Worm (Caenorhabditis elegans): ENCODE measurements around the gene clec-4.

The clec-4 gene

ce11 chrII:12612218-12612617 lies 31.3 kb upstream of the clec-4 start, which contains the start of gene nspe-4:
TSS of gene nspe-4 (plus strand) at chrII:12612518.
- TF ChIP-seq him-1 (tag; optimal IDR thresholded peaks at IDR 0.05) (no peak), dao-5 (tag; optimal IDR thresholded peaks at IDR 0.05) (no peak), W03F9.2 (tag; optimal IDR thresholded peaks at IDR 0.05) (no peak)

- TF ChIP-seq dao-5 (tag; optimal IDR thresholded peaks at IDR 0.05) (no peak), W03F9.2 (tag; optimal IDR thresholded peaks at IDR 0.05) (no peak), him-1 (tag; optimal IDR thresholded peaks at IDR 0.05) (no peak)
Measured at ce11 chrII:12608653-12609052, 27.7 kb upstream of the clec-4 start, which contains the start of gene Y38E10A.9. TSS of gene Y38E10A.9 (plus strand) at chrII:12608953.

- TF ChIP-seq him-1 (tag; optimal IDR thresholded peaks at IDR 0.05) (no peak), dao-5 (tag; optimal IDR thresholded peaks at IDR 0.05) (no peak), W03F9.2 (tag; optimal IDR thresholded peaks at IDR 0.05) (no peak)
Measured at ce11 chrII:12606900-12607299, 26.0 kb upstream of the clec-4 start, which contains the start of gene Y38E10A.8. TSS of gene Y38E10A.8 (plus strand) at chrII:12607200.

ce11 chrII:12606108-12606507 lies 25.2 kb upstream of the clec-4 start:
- TF ChIP-seq W03F9.2 (tag; optimal IDR thresholded peaks at IDR 0.05), result no peak
- no peak for TF ChIP-seq him-1 (tag; optimal IDR thresholded peaks at IDR 0.05)
- no peak for TF ChIP-seq dao-5 (tag; optimal IDR thresholded peaks at IDR 0.05)

- TF ChIP-seq W03F9.2 (tag; optimal IDR thresholded peaks at IDR 0.05), result no peak
- TF ChIP-seq him-1 (tag; optimal IDR thresholded peaks at IDR 0.05), result no peak
- TF ChIP-seq dao-5 (tag; optimal IDR thresholded peaks at IDR 0.05), result no peak
Measured at ce11 chrII:12603667-12604621, 23.0 kb upstream of the clec-4 start, which contains the start of the genes ceh-100 and lips-15. TSS of gene ceh-100 (minus strand) at chrII:12603680. TSS of gene lips-15 (plus strand) at chrII:12604386.

- TF ChIP-seq W03F9.2 (tag; optimal IDR thresholded peaks at IDR 0.05) (no peak), him-1 (tag; optimal IDR thresholded peaks at IDR 0.05) (no peak), dao-5 (tag; optimal IDR thresholded peaks at IDR 0.05) (no peak)
Measured at ce11 chrII:12577754-12578153, 3.2 kb downstream of the clec-4 start, which contains the start of gene clec-8. TSS of gene clec-8 (minus strand) at chrII:12578061.

ce11 chrII:12574668-12575067 lies 6.2 kb downstream of the clec-4 start, which contains the start of gene Y38E10A.3:
TSS of gene Y38E10A.3 (minus strand) at chrII:12574768.
- TF ChIP-seq him-1 (tag; optimal IDR thresholded peaks at IDR 0.05) (no peak), W03F9.2 (tag; optimal IDR thresholded peaks at IDR 0.05) (no peak), dao-5 (tag; optimal IDR thresholded peaks at IDR 0.05) (no peak)

ce11 chrII:12573541-12573940 lies 7.4 kb downstream of the clec-4 start, which contains the start of gene Y38E10A.2:
TSS of gene Y38E10A.2 (minus strand) at chrII:12573641.
- no peak for TF ChIP-seq dao-5 (tag; optimal IDR thresholded peaks at IDR 0.05)
- TF ChIP-seq W03F9.2 (tag; optimal IDR thresholded peaks at IDR 0.05), result no peak
- TF ChIP-seq him-1 (tag; optimal IDR thresholded peaks at IDR 0.05), result no peak

- TF ChIP-seq dao-5 (tag; optimal IDR thresholded peaks at IDR 0.05), result no peak
- no peak for TF ChIP-seq W03F9.2 (tag; optimal IDR thresholded peaks at IDR 0.05)
- TF ChIP-seq him-1 (tag; optimal IDR thresholded peaks at IDR 0.05), result no peak
Measured at ce11 chrII:12572760-12573159, 8.2 kb downstream of the clec-4 start, which contains the start of gene Y38E10A.35. TSS of gene Y38E10A.35 (minus strand) at chrII:12572860.

- no peak for TF ChIP-seq him-1 (tag; optimal IDR thresholded peaks at IDR 0.05)
- TF ChIP-seq W03F9.2 (tag; optimal IDR thresholded peaks at IDR 0.05), result no peak
- TF ChIP-seq dao-5 (tag; optimal IDR thresholded peaks at IDR 0.05), result no peak
Measured at ce11 chrII:12570523-12570922, 10.4 kb downstream of the clec-4 start, which contains the start of gene Y38E10A.1. TSS of gene Y38E10A.1 (minus strand) at chrII:12570623.

ce11 chrII:12565851-12566250 lies 15.1 kb downstream of the clec-4 start, which contains the start of gene F49C5.7:
TSS of gene F49C5.7 (plus strand) at chrII:12566151.
- TF ChIP-seq W03F9.2 (tag; optimal IDR thresholded peaks at IDR 0.05) (no peak), dao-5 (tag; optimal IDR thresholded peaks at IDR 0.05) (no peak), him-1 (tag; optimal IDR thresholded peaks at IDR 0.05) (no peak)

- TF ChIP-seq W03F9.2 (tag; optimal IDR thresholded peaks at IDR 0.05) (no peak), dao-5 (tag; optimal IDR thresholded peaks at IDR 0.05) (no peak), him-1 (tag; optimal IDR thresholded peaks at IDR 0.05) (no peak)
Measured at ce11 chrII:12560210-12560609, 20.7 kb downstream of the clec-4 start, which contains the start of gene F49C5.12. TSS of gene F49C5.12 (minus strand) at chrII:12560310.

ce11 chrII:12555579-12555978 lies 25.3 kb downstream of the clec-4 start, which contains the start of gene F49C5.11:
TSS of gene F49C5.11 (plus strand) at chrII:12555879.
- TF ChIP-seq dao-5 (tag; optimal IDR thresholded peaks at IDR 0.05), result no peak
- TF ChIP-seq W03F9.2 (tag; optimal IDR thresholded peaks at IDR 0.05), result no peak
- no peak for TF ChIP-seq him-1 (tag; optimal IDR thresholded peaks at IDR 0.05)
